Fruit fly (Drosophila melanogaster) whole organism, embryonic: ENCODE data around the gene CG34305.

Source experiments
- Antp ChIP-seq: fragments of 200-800 bp; sonication (Bioruptor generic); optimal IDR thresholded peaks from 3 replicates; lab custom pipeline; 2016; ENCODE audit warnings: missing biosample characterization, missing genetic modification characterization
- CG10209 ChIP-seq: fragments of 200-800 bp; sonication (Bioruptor generic); optimal IDR thresholded peaks from 3 replicates; lab custom pipeline; 2017; ENCODE audit warnings: missing biosample characterization, mild to moderate bottlenecking, missing genetic modification characterization, missing genetic modification reagents
- CG12299 ChIP-seq: fragments of 200-800 bp; sonication (Bioruptor generic); optimal IDR thresholded peaks from 2 replicates; lab custom pipeline; 2018; ENCODE audit warnings: missing biosample characterization, mild to moderate bottlenecking, missing genetic modification characterization
- CG13296 ChIP-seq: fragments of 200-800 bp; sonication (Bioruptor generic); optimal IDR thresholded peaks from 3 replicates; lab custom pipeline; 2018; ENCODE audit warnings: missing biosample characterization, mild to moderate bottlenecking, missing genetic modification characterization
- CG14965 ChIP-seq: fragments of 200-800 bp; sonication (Bioruptor generic); optimal IDR thresholded peaks from 2 replicates; lab custom pipeline; 2016; ENCODE audit warnings: missing biosample characterization, missing genetic modification characterization, borderline replicate concordance
- CG16779 ChIP-seq: fragments of 200-800 bp; sonication (Bioruptor generic); IDR thresholded peaks from 2 replicates; pipeline ENCODE4 v1.3.6; 2022; ENCODE audit warnings: missing biosample characterization, missing genetic modification characterization
- CG17328 ChIP-seq: fragments of 200-800 bp; sonication (Bioruptor generic); IDR thresholded peaks from 2 replicates; pipeline ENCODE4 v1.3.6; 2022; ENCODE audit warnings: missing biosample characterization, missing genetic modification characterization
- CG17568 ChIP-seq: fragments of 200-800 bp; sonication (Bioruptor generic); optimal IDR thresholded peaks from 2 replicates; lab custom pipeline; 2018; ENCODE audit warnings: missing biosample characterization, mild to moderate bottlenecking, missing genetic modification characterization, moderate library complexity
- CG17912 ChIP-seq: fragments of 200-800 bp; sonication (Bioruptor generic); optimal IDR thresholded peaks from 2 replicates; lab custom pipeline; 2018; ENCODE audit warnings: missing biosample characterization, mild to moderate bottlenecking, missing genetic modification characterization
- CG30431 ChIP-seq: fragments of 200-800 bp; sonication (Bioruptor generic); optimal IDR thresholded peaks from 2 replicates; lab custom pipeline; 2017; ENCODE audit warnings: missing biosample characterization, missing genetic modification characterization
- CG32767 ChIP-seq: fragments of 200-800 bp; sonication (Bioruptor generic); IDR thresholded peaks from 2 replicates; pipeline ENCODE4 v1.3.6; 2022; ENCODE audit warnings: missing biosample characterization, missing genetic modification characterization
- CG42726 ChIP-seq: fragments of 200-800 bp; sonication (Bioruptor generic); IDR thresholded peaks from 2 replicates; pipeline ENCODE4 v1.3.6; 2022; ENCODE audit warnings: missing biosample characterization, missing genetic modification characterization; ENCODE audit not compliant: partially characterized antibody
- CG5180 ChIP-seq: fragments of 200-800 bp; sonication (Bioruptor generic); optimal IDR thresholded peaks from 3 replicates; lab custom pipeline; 2017; ENCODE audit warnings: missing biosample characterization, missing genetic modification characterization, mild to moderate bottlenecking, moderate library complexity, missing genetic modification reagents
- CG8388 ChIP-seq: fragments of 200-800 bp; sonication (Bioruptor generic); optimal IDR thresholded peaks from 2 replicates; lab custom pipeline; 2019; ENCODE audit warnings: missing biosample characterization, mild to moderate bottlenecking, missing genetic modification characterization, moderate library complexity
- CG9727 ChIP-seq: fragments of 200-800 bp; sonication (Bioruptor generic); optimal IDR thresholded peaks from 3 replicates; lab custom pipeline; 2017; ENCODE audit warnings: missing biosample characterization, mild to moderate bottlenecking, missing genetic modification characterization
- CTCF ChIP-seq: fragments of 200-800 bp; sonication (Bioruptor generic); optimal IDR thresholded peaks from 2 replicates; lab custom pipeline; 2017; ENCODE audit warnings: missing biosample characterization, mild to moderate bottlenecking, missing genetic modification characterization, moderate library complexity
- Chrac-16 ChIP-seq: fragments of 200-800 bp; sonication (Bioruptor generic); optimal IDR thresholded peaks from 3 replicates; lab custom pipeline; 2016; ENCODE audit warnings: missing biosample characterization, missing genetic modification characterization
- Dad ChIP-seq: fragments of 200-800 bp; sonication (Bioruptor generic); optimal IDR thresholded peaks from 3 replicates; lab custom pipeline; 2016; ENCODE audit warnings: missing biosample characterization, missing genetic modification characterization
- Gug ChIP-seq: fragments of 200-800 bp; sonication (Bioruptor generic); IDR thresholded peaks from 4 replicates; pipeline ENCODE4 v1.3.6; 2022; ENCODE audit warnings: missing biosample characterization, missing genetic modification characterization
- H15 ChIP-seq: fragments of 200-800 bp; sonication (Bioruptor generic); IDR thresholded peaks from 3 replicates; pipeline ENCODE4 v1.3.6; 2022; ENCODE audit warnings: missing biosample characterization, missing genetic modification characterization
- HHEX ChIP-seq: fragments of 200-800 bp; sonication (Bioruptor generic); optimal IDR thresholded peaks from 3 replicates; lab custom pipeline; 2017; ENCODE audit warnings: missing biosample characterization, mild to moderate bottlenecking, missing genetic modification characterization, missing genetic modification reagents
- Hey ChIP-seq: fragments of 200-800 bp; sonication (Bioruptor generic); optimal IDR thresholded peaks from 3 replicates; lab custom pipeline; 2018; ENCODE audit warnings: missing biosample characterization, mild to moderate bottlenecking, missing genetic modification characterization
- Hr51 ChIP-seq, 2 experiments: fragments of 200-800 bp; sonication (Bioruptor generic); optimal IDR thresholded peaks; 2 replicates in 1 of 2; 3 replicates in 1 of 2; lab custom pipeline; 2016 to 2018; ENCODE audit warnings: missing biosample characterization in 2 of 2, missing genetic modification characterization in 2 of 2, mild to moderate bottlenecking in 1 of 2, moderate library complexity in 1 of 2
- Hr78 ChIP-seq, 2 experiments: fragments of 200-800 bp in 1 of 2; fragments of >200 bp in 1 of 2; sonication (Bioruptor generic) in 1 of 2; optimal IDR thresholded peaks; 2 replicates each; lab custom pipeline; 2017 to 2019; ENCODE audit warnings: missing biosample characterization in 2 of 2, missing genetic modification characterization in 2 of 2, mild to moderate bottlenecking in 1 of 2, moderate library complexity in 1 of 2
- Lhr ChIP-seq: fragments of 200-800 bp; sonication (Bioruptor generic); optimal IDR thresholded peaks from 3 replicates; lab custom pipeline; 2017; ENCODE audit warnings: mild to moderate bottlenecking, missing biosample characterization, missing genetic modification reagents, missing genetic modification characterization
- MTF-1 ChIP-seq: fragments of 200-800 bp; sonication (Bioruptor generic); optimal IDR thresholded peaks from 2 replicates; lab custom pipeline; 2018; ENCODE audit warnings: missing biosample characterization, mild to moderate bottlenecking, missing genetic modification characterization, borderline replicate concordance
- Nf-YC ChIP-seq: fragments of 200-800 bp; optimal IDR thresholded peaks from 3 replicates; lab custom pipeline; 2019; ENCODE audit warnings: missing biosample characterization, mild to moderate bottlenecking, missing genetic modification characterization, moderate library complexity
- Oaz ChIP-seq: fragments of 200-800 bp; sonication (Bioruptor generic); IDR thresholded peaks from 2 replicates; pipeline ENCODE4 v1.3.6; 2022; ENCODE audit warnings: missing biosample characterization, missing genetic modification characterization
- Oli ChIP-seq: fragments of 200-800 bp; sonication (Bioruptor generic); optimal IDR thresholded peaks from 2 replicates; lab custom pipeline; 2018; ENCODE audit warnings: missing biosample characterization, mild to moderate bottlenecking, missing genetic modification characterization, moderate library complexity
- Sry-β ChIP-seq: fragments of 200-800 bp; sonication (Bioruptor generic); optimal IDR thresholded peaks from 2 replicates; lab custom pipeline; 2018; ENCODE audit warnings: missing biosample characterization, mild to moderate bottlenecking, missing genetic modification characterization, moderate library complexity
- Sry-δ ChIP-seq: fragments of 200-800 bp; sonication (Bioruptor generic); optimal IDR thresholded peaks from 2 replicates; lab custom pipeline; 2016; ENCODE audit warnings: missing biosample characterization, missing genetic modification characterization
- Tbp ChIP-seq: fragments of >200 bp; optimal IDR thresholded peaks from 2 replicates; lab custom pipeline; 2018; ENCODE audit warnings: missing biosample characterization, missing genetic modification characterization
- Trl ChIP-seq, 3 experiments: fragments of >200 bp in 2 of 3; fragments of 200-800 bp in 1 of 3; sonication (Bioruptor generic) in 1 of 3; optimal IDR thresholded peaks; 2 replicates in 1 of 3; 3 replicates in 2 of 3; lab custom pipeline; 2016 to 2017; ENCODE audit warnings: missing biosample characterization in 1 of 3, missing genetic modification characterization in 1 of 3
- ac ChIP-seq: fragments of 200-800 bp; sonication (Bioruptor generic); optimal IDR thresholded peaks from 3 replicates; lab custom pipeline; 2017; ENCODE audit warnings: missing biosample characterization, mild to moderate bottlenecking, missing genetic modification characterization
- bigmax ChIP-seq: fragments of 200-800 bp; sonication (Bioruptor generic); optimal IDR thresholded peaks from 2 replicates; lab custom pipeline; 2018; ENCODE audit warnings: missing biosample characterization, mild to moderate bottlenecking, missing genetic modification characterization
- corto ChIP-seq: fragments of 200-800 bp; sonication (Bioruptor generic); optimal IDR thresholded peaks from 2 replicates; lab custom pipeline; 2016; ENCODE audit warnings: missing biosample characterization, mild to moderate bottlenecking, missing genetic modification characterization, moderate library complexity
- dimm ChIP-seq: fragments of 200-800 bp; sonication (Bioruptor generic); IDR thresholded peaks from 2 replicates; pipeline ENCODE4 v1.3.6; 2022; ENCODE audit warnings: missing biosample characterization, missing genetic modification characterization
- fru ChIP-seq: fragments of >200 bp; optimal IDR thresholded peaks from 2 replicates; lab custom pipeline; 2017
- ftz-f1 ChIP-seq: fragments of 200-800 bp; sonication (Bioruptor generic); optimal IDR thresholded peaks from 2 replicates; lab custom pipeline; 2016; ENCODE audit warnings: missing biosample characterization, missing genetic modification characterization
- gsb ChIP-seq: fragments of 200-800 bp; sonication (Bioruptor generic); IDR thresholded peaks from 2 replicates; pipeline ENCODE4 v1.3.6; 2022; ENCODE audit warnings: missing biosample characterization, missing genetic modification characterization
- lola ChIP-seq, 3 experiments: fragments of >200 bp in 2 of 3; fragments of 200-800 bp in 1 of 3; sonication (Bioruptor generic) in 1 of 3; optimal IDR thresholded peaks; 2 replicates each; lab custom pipeline; 2017 to 2019; ENCODE audit warnings: missing biosample characterization in 3 of 3, missing genetic modification characterization in 3 of 3, mild to moderate bottlenecking in 1 of 3, moderate library complexity in 1 of 3
- luna ChIP-seq: fragments of 200-800 bp; sonication (Bioruptor generic); optimal IDR thresholded peaks from 2 replicates; lab custom pipeline; 2016; ENCODE audit warnings: missing biosample characterization, missing genetic modification characterization
- sens ChIP-seq: fragments of 200-800 bp; sonication (Bioruptor generic); peaks from one replicate; lab custom pipeline; 2016; ENCODE audit warnings: missing biosample characterization, missing genetic modification characterization
- so ChIP-seq: fragments of 200-800 bp; sonication (Bioruptor generic); IDR thresholded peaks from 3 replicates; pipeline ENCODE4 v1.3.6; 2022; ENCODE audit warnings: missing biosample characterization, missing genetic modification characterization
- sr ChIP-seq: fragments of 200-800 bp; sonication (Bioruptor generic); IDR thresholded peaks from 3 replicates; pipeline ENCODE4 v1.3.6; 2022; ENCODE audit warnings: missing biosample characterization, missing genetic modification characterization
- tll ChIP-seq, 2 experiments: fragments of 200-800 bp in 1 of 2; fragments of >200 bp in 1 of 2; sonication (Bioruptor generic) in 1 of 2; optimal IDR thresholded peaks; 2 replicates each; lab custom pipeline; 2017 to 2019; ENCODE audit warnings: missing biosample characterization in 2 of 2, missing genetic modification characterization in 2 of 2, mild to moderate bottlenecking in 1 of 2, moderate library complexity in 1 of 2
- trh ChIP-seq: fragments of 200-800 bp; sonication (Bioruptor generic); optimal IDR thresholded peaks from 2 replicates; lab custom pipeline; 2016; ENCODE audit warnings: missing biosample characterization, missing genetic modification characterization
- unc-4 ChIP-seq: fragments of 200-800 bp; sonication (Bioruptor generic); IDR thresholded peaks from 2 replicates; pipeline ENCODE4 v1.3.6; 2022; ENCODE audit warnings: missing biosample characterization, missing genetic modification characterization; ENCODE audit not compliant: partially characterized antibody
- vvl ChIP-seq: fragments of 200-800 bp; sonication (Bioruptor generic); IDR thresholded peaks from 2 replicates; pipeline ENCODE4 v1.3.6; 2022; ENCODE audit warnings: missing biosample characterization, missing genetic modification characterization

Gene CG34305

DNA sequence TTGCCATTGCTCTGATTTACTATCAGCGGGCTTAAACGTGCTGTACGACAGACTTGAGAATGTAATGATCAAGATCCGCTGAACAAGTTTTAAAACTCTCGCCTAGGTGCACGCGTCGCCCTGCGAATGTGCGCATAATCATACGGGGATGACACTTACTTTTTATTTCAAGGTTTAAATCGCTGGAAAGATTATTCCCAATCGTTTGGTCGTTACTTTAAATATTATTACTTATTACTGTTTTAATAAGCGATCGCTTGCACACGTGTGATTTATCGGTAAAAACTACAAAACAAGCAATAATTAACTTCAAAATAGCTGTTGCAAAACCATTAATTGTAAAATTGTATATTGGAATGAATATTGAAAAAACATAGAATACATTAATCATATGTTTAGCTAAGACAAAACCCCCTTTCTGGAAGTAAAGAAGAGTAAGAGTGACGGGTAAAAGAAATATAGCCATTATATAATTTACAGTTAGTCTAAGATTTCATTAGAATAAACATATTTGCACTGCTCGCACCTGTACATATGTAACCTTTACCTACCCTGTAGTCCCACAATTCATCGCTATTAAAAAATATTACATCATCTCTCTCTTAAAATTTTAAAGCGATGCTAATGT lies 13.7 kb downstream of the CG34305 start, which contains the start of gene DhpD (continued):
- TF ChIP-seq CG17568 (no peak), CG17912 (GFP tag; lab: Kevin White, UChicago) (no peak), CG17328 (GFP tag; lab: Robert Waterston, UW) (peak; percentile 80), corto (GFP tag; lab: Kevin White, UChicago) (peak; percentile 57), tll (GFP tag; optimal IDR thresholded peaks at IDR 0.05; lab: Kevin White, UChicago) (no peak), Oaz (GFP tag; lab: Robert Waterston, UW) (no peak), CG30431 (GFP tag; lab: Kevin White, UChicago) (peak; percentile 16), Hr78 (GFP tag; optimal IDR thresholded peaks at IDR 0.05; lab: Kevin White, UChicago) (no peak), ftz-f1 (peak; percentile 91), Hey (no peak), Trl (optimal IDR thresholded peaks at IDR 0.05; lab: Kevin White, UChicago) (no peak), Trl (GFP tag; optimal IDR thresholded peaks at IDR 0.05; lab: Kevin White, UChicago) (peak; percentile 13), CTCF (GFP tag; lab: Kevin White, UChicago) (peak; percentile 33), ac (GFP tag; lab: Kevin White, UChicago) (no peak), vvl (GFP tag; lab: Robert Waterston, UW) (peak; percentile 88), sr (GFP tag; lab: Robert Waterston, UW) (no peak), Hr51 (GFP tag; optimal IDR thresholded peaks at IDR 0.05; lab: Kevin White, UChicago) (peak; percentile 28 to 65), CG16779 (GFP tag; lab: Robert Waterston, UW) (peak; percentile 58), Chrac-16 (peak; percentile 60), Lhr (GFP tag; lab: Kevin White, UChicago) (peak; percentile 4), Tbp (no peak), CG5180 (GFP tag; lab: Kevin White, UChicago) (no peak), CG9727 (GFP tag; lab: Kevin White, UChicago) (peak; percentile 49), gsb (peak; percentile 38; the same call in 1 of the 2 replicates), H15 (GFP tag; lab: Robert Waterston, UW) (peak; percentile 66; the same call in 1 of the 3 replicates), CG14965 (GFP tag; lab: Kevin White, UChicago) (no peak), Nf-YC (tag; lab: Kevin White, UChicago) (peak; percentile 61), trh (GFP tag; lab: Kevin White, UChicago) (no peak), Sry-δ (GFP tag; lab: Kevin White, UChicago) (no peak), Antp (peak; percentile 50), CG8388 (GFP tag; lab: Kevin White, UChicago) (peak; percentile 43), unc-4 (GFP tag; lab: Robert Waterston, UW) (no peak), Sry-β (GFP tag; lab: Kevin White, UChicago) (no peak), bigmax (GFP tag; lab: Kevin White, UChicago) (no peak), sens (GFP tag; lab: Kevin White, UChicago) (peak; percentile 87), dimm (GFP tag; lab: Robert Waterston, UW) (0 out of 2 replicates have a peak, but pooled peaks have one; percentile 16), HHEX (GFP tag; lab: Kevin White, UChicago) (peak; percentile 62), MTF-1 (GFP tag; lab: Kevin White, UChicago) (no peak), CG42726 (peak; percentile 88; the same call in 1 of the 2 replicates), CG10209 (peak; percentile 69), Gug (GFP tag; lab: Robert Waterston, UW) (peak; percentile 76), Dad (no peak), CG32767 (GFP tag; lab: Robert Waterston, UW) (no peak), so (GFP tag; lab: Robert Waterston, UW) (no peak), luna (GFP tag; lab: Kevin White, UChicago) (no peak), Oli (tag; lab: Kevin White, UChicago) (peak; percentile 48), CG12299 (tag; lab: Kevin White, UChicago) (peak; percentile 48), lola (GFP tag; optimal IDR thresholded peaks at IDR 0.05; lab: Kevin White, UChicago) (peak in 1 of 3 experiments; percentile 5), fru (lab: Kevin White, UChicago) (no peak), CG13296 (GFP tag; lab: Kevin White, UChicago) (peak; percentile 70)
